Worm (Caenorhabditis elegans) whole organism, midembryonic: ENCODE results near the gene srd-41.

Experiments used
- T22C8.4 ChIP-seq: fragments of 200-800 bp; sonication (Bioruptor generic); IDR thresholded peaks from 2 replicates; pipeline ENCODE4 v1.3.6; 2022; ENCODE audit warnings: missing genetic modification characterization, missing compliant biosample characterization
- cog-1 ChIP-seq: sonication (generic microtip); optimal IDR thresholded peaks from 2 replicates; lab custom pipeline; 2016; ENCODE audit warnings: missing genetic modification characterization, missing compliant biosample characterization
- flt-1 ChIP-seq: fragments of 200-800 bp; sonication (Bioruptor generic); IDR thresholded peaks from 2 replicates; pipeline ENCODE4 v1.3.6; 2022; ENCODE audit warnings: missing genetic modification characterization, missing compliant biosample characterization
- klf-2 ChIP-seq: fragments of 200-800 bp; sonication (Bioruptor generic); conservative IDR thresholded peaks from 2 replicates; pipeline ENCODE4 v1.3.6; 2022; ENCODE audit warnings: missing genetic modification reagents, missing genetic modification characterization, missing compliant biosample characterization
- med-1 ChIP-seq: sonication (generic microtip); optimal IDR thresholded peaks from 2 replicates; lab custom pipeline; 2017; ENCODE audit warnings: missing genetic modification characterization, mild to moderate bottlenecking, missing compliant biosample characterization, antibody characterized with exemption, missing genetic modification reagents; ENCODE audit not compliant: insufficient read depth
- ref-1 ChIP-seq: fragments of 200-800 bp; sonication (Bioruptor generic); conservative IDR thresholded peaks from 2 replicates; pipeline ENCODE4 v1.3.6; 2022; ENCODE audit warnings: missing genetic modification reagents, missing genetic modification characterization, missing compliant biosample characterization
- tab-1 ChIP-seq: fragments of 200-800 bp; sonication (Bioruptor generic); IDR thresholded peaks from 2 replicates; pipeline ENCODE4 v1.3.6; 2022; ENCODE audit warnings: missing genetic modification characterization, missing compliant biosample characterization
- ztf-23 ChIP-seq: fragments of 200-800 bp; sonication (Bioruptor generic); IDR thresholded peaks from 2 replicates; pipeline ENCODE4 v1.3.6; 2022; ENCODE audit warnings: missing genetic modification reagents, missing genetic modification characterization, missing compliant biosample characterization
- ztf-29 ChIP-seq: fragments of 200-800 bp; sonication (Bioruptor generic); IDR thresholded peaks from 2 replicates; pipeline ENCODE4 v1.3.6; 2022; ENCODE audit warnings: missing genetic modification reagents, missing genetic modification characterization, missing compliant biosample characterization

Gene srd-41

ce11 chrX:12364804-12365203 lies 38.3 kb downstream of the srd-41 start, which contains the start of gene F19H6.5:
Gene F19H6.5, minus strand, starts transcription at chrX:12364904.
- no peak for TF ChIP-seq klf-2 (GFP tag; lab: Robert Waterston, UW)
- no peak for TF ChIP-seq flt-1 (GFP tag; lab: Robert Waterston, UW)
- TF ChIP-seq T22C8.4: no peak
- no peak for TF ChIP-seq ref-1 (GFP tag; lab: Robert Waterston, UW)
- TF ChIP-seq tab-1: no peak
- TF ChIP-seq cog-1 (tag; lab: Kevin White, UChicago): no peak
- TF ChIP-seq ztf-29 (GFP tag; lab: Robert Waterston, UW): no peak
- TF ChIP-seq ztf-23: no peak
- TF ChIP-seq med-1: no peak

ce11 chrX:12365388-12365787 lies 38.9 kb downstream of the srd-41 start, which contains the start of gene F19H6.4:
Gene F19H6.4, plus strand, starts transcription at chrX:12365688.
- TF ChIP-seq ztf-23 (no peak), ztf-29 (GFP tag; lab: Robert Waterston, UW) (no peak), tab-1 (no peak), flt-1 (GFP tag; lab: Robert Waterston, UW) (no peak), ref-1 (GFP tag; lab: Robert Waterston, UW) (no peak), klf-2 (GFP tag; lab: Robert Waterston, UW) (no peak), cog-1 (tag; lab: Kevin White, UChicago) (no peak), med-1 (no peak), T22C8.4 (no peak)

ce11 chrX:12367498-12367897 lies 41.0 kb downstream of the srd-41 start:
- peak; percentile 21 for TF ChIP-seq med-1
- TF ChIP-seq tab-1: peak; percentile 81
- TF ChIP-seq cog-1 (tag; lab: Kevin White, UChicago): no peak
- peak; percentile 62 for TF ChIP-seq T22C8.4
- TF ChIP-seq klf-2 (GFP tag; lab: Robert Waterston, UW): 0 out of 2 replicates have a peak, but pooled peaks have one; percentile 34
- peak; percentile 47; the same call in 1 of the 2 replicates for TF ChIP-seq ztf-29 (GFP tag; lab: Robert Waterston, UW)
- peak; percentile 85 for TF ChIP-seq ztf-23
- peak; percentile 92 for TF ChIP-seq flt-1 (GFP tag; lab: Robert Waterston, UW)
- peak; percentile 58; the same call in 1 of the 2 replicates for TF ChIP-seq ref-1 (GFP tag; lab: Robert Waterston, UW)

ce11 chrX:12371321-12371720 lies 44.8 kb downstream of the srd-41 start, which contains the start of gene rif-1.2:
Gene rif-1.2, minus strand, starts transcription at chrX:12371421.
- TF ChIP-seq med-1 (no peak), tab-1 (no peak), klf-2 (GFP tag; lab: Robert Waterston, UW) (no peak), flt-1 (GFP tag; lab: Robert Waterston, UW) (no peak), ztf-23 (no peak), ref-1 (GFP tag; lab: Robert Waterston, UW) (no peak), T22C8.4 (no peak), cog-1 (tag; lab: Kevin White, UChicago) (no peak)

ce11 chrX:12375783-12376182 lies 49.3 kb downstream of the srd-41 start:
- no peak for TF ChIP-seq med-1
- TF ChIP-seq flt-1 (GFP tag; lab: Robert Waterston, UW): no peak
- no peak for TF ChIP-seq tab-1
